Worm (Caenorhabditis elegans) whole organism, L4/young adult: ENCODE measurements around the gene nduf-2.2.

ENCODE experiments used
- W03F9.2 ChIP-seq: fragments of 150-350 bp; optimal IDR thresholded peaks from 2 replicates; lab custom pipeline; 2014; ENCODE audit warnings: missing biosample characterization, missing genetic modification characterization
- dao-5 ChIP-seq: sonication (generic microtip); optimal IDR thresholded peaks from 2 replicates; lab custom pipeline; 2016; ENCODE audit warnings: missing genotype, missing genetic modification characterization, moderate library complexity, missing compliant biosample characterization
- him-1 ChIP-seq: sonication (generic microtip); optimal IDR thresholded peaks from 2 replicates; lab custom pipeline; 2016; ENCODE audit warnings: missing genotype, missing genetic modification reagents, missing genetic modification characterization, missing compliant biosample characterization

DNA sequence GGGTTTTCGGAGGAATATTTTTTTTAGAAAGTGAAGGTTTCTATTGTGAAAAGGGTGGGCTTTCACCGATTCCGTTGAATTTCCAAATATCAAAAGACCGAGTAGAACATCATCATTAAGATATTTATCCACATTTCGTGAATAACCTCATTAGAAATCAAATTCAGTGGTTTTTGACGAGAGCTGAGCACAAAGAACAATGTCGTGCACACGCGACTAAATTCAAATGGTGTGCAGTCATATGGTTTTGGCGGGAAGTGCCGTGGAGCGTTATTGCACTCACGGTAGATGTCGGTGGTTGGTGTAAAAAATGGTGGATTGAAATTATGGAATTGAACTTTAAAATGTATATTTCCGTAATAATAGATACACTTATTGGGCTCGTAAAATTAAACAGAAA, 12.3 kb upstream of the nduf-2.2 start:
- no peak for TF ChIP-seq dao-5
- no peak for TF ChIP-seq him-1 (tag; lab: Kevin White, UChicago)
- no peak for TF ChIP-seq W03F9.2 (tag; lab: Kevin White, UChicago)
